Worm (Caenorhabditis elegans): ENCODE results near the gene F01G10.6.

ce11 chrIV:10219208-10219607 lies 8.2 kb downstream of the F01G10.6 start, which contains the start of gene qns-1:
- TF ChIP-seq hlh-30 (tag; optimal IDR thresholded peaks at IDR 0.05; ENCODE audit: insufficient read depth): no peak
- TF ChIP-seq daf-12 (tag; optimal IDR thresholded peaks at IDR 0.05): no peak
- no peak for TF ChIP-seq nhr-28 (tag; optimal IDR thresholded peaks at IDR 0.05)
- TF ChIP-seq rbr-2 (tag; optimal IDR thresholded peaks at IDR 0.05): no peak

Measured in whole organism, L4 larva.